Worm (Caenorhabditis elegans) whole organism, L4/young adult: ENCODE results near the gene C31B8.16.

Experiments used
- W03F9.2 ChIP-seq: fragments of 150-350 bp; optimal IDR thresholded peaks from 2 replicates; lab custom pipeline; 2014; ENCODE audit warnings: missing biosample characterization, missing genetic modification characterization
- him-1 ChIP-seq: sonication (generic microtip); optimal IDR thresholded peaks from 2 replicates; lab custom pipeline; 2016; ENCODE audit warnings: missing genotype, missing genetic modification reagents, missing genetic modification characterization, missing compliant biosample characterization

DNA sequence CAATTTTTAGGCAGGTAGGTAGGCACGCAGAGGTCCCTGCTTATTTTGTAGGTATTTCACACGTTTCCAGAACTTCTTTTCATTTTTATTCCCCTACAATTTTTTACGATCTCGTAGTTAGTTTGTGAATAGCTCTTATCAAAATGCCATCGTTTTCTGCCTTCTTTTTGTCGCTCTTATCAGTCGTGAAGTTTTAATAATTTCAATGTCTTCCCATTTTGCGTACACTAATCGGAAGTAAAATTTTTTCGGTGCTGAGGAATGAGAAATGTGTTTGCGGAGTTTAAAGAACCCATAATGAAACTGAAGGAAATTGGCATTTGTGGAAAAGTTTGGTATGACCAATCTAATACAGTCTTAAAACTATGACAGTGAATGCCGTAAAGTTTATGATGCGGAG lies 49.5 kb upstream of the C31B8.16 start:
- TF ChIP-seq W03F9.2 (no peak), him-1 (tag; lab: Kevin White, UChicago) (no peak)
